Worm (Caenorhabditis elegans) whole organism, L4/young adult: ENCODE data around the gene faah-1.

ENCODE experiments used
- W03F9.2 ChIP-seq: fragments of 150-350 bp; optimal IDR thresholded peaks from 2 replicates; lab custom pipeline; 2014; ENCODE audit warnings: missing biosample characterization, missing genetic modification characterization
- dao-5 ChIP-seq: sonication (generic microtip); optimal IDR thresholded peaks from 2 replicates; lab custom pipeline; 2016; ENCODE audit warnings: missing genotype, missing genetic modification characterization, moderate library complexity, missing compliant biosample characterization
- him-1 ChIP-seq: sonication (generic microtip); optimal IDR thresholded peaks from 2 replicates; lab custom pipeline; 2016; ENCODE audit warnings: missing genotype, missing genetic modification reagents, missing genetic modification characterization, missing compliant biosample characterization

Gene faah-1

ce11 chrIV:8192878-8193277, 33.7 kb downstream of the faah-1 start:
- TF ChIP-seq him-1 (no peak), dao-5 (tag; lab: Kevin White, UChicago) (no peak), W03F9.2 (tag; lab: Kevin White, UChicago) (no peak)

- TF ChIP-seq dao-5 (tag; lab: Kevin White, UChicago) (no peak), W03F9.2 (tag; lab: Kevin White, UChicago) (no peak), him-1 (no peak)
Observed at ce11 chrIV:8198851-8199250, 39.7 kb downstream of the faah-1 start, which contains the start of gene wsp-1. wsp-1 (minus strand) TSS chrIV:8198951.

ce11 chrIV:8199274-8199673, 40.1 kb downstream of the faah-1 start:
- TF ChIP-seq W03F9.2 (tag; lab: Kevin White, UChicago) (no peak), him-1 (no peak), dao-5 (tag; lab: Kevin White, UChicago) (no peak)

- no peak for TF ChIP-seq him-1
- TF ChIP-seq dao-5 (tag; lab: Kevin White, UChicago), result no peak
- no peak for TF ChIP-seq W03F9.2 (tag; lab: Kevin White, UChicago)
Observed at ce11 chrIV:8199824-8200223, 40.6 kb downstream of the faah-1 start.

- no peak for TF ChIP-seq him-1
- no peak for TF ChIP-seq W03F9.2 (tag; lab: Kevin White, UChicago)
- TF ChIP-seq dao-5 (tag; lab: Kevin White, UChicago), result no peak
Observed at ce11 chrIV:8201133-8201532, 41.9 kb downstream of the faah-1 start, which contains the start of gene glrx-22. glrx-22 (minus strand) TSS chrIV:8201233.

- TF ChIP-seq dao-5 (tag; lab: Kevin White, UChicago) (no peak), W03F9.2 (tag; lab: Kevin White, UChicago) (no peak), him-1 (no peak)
Observed at ce11 chrIV:8203555-8203954, 44.4 kb downstream of the faah-1 start.

ce11 chrIV:8205272-8206098, 46.3 kb downstream of the faah-1 start, which contains the start of gene hgrs-1:
hgrs-1 (minus strand) TSS chrIV:8206048.
- no peak for TF ChIP-seq dao-5 (tag; lab: Kevin White, UChicago)
- TF ChIP-seq W03F9.2 (tag; lab: Kevin White, UChicago), result no peak
- TF ChIP-seq him-1, result no peak

ce11 chrIV:8206314-8206713, 47.1 kb downstream of the faah-1 start, which contains the start of gene svh-1:
svh-1 (plus strand) TSS chrIV:8206614.
- TF ChIP-seq him-1, result no peak
- no peak for TF ChIP-seq W03F9.2 (tag; lab: Kevin White, UChicago)
- TF ChIP-seq dao-5 (tag; lab: Kevin White, UChicago), result no peak

ce11 chrIV:8208855-8209254, 49.7 kb downstream of the faah-1 start:
- TF ChIP-seq W03F9.2 (tag; lab: Kevin White, UChicago) (no peak), dao-5 (tag; lab: Kevin White, UChicago) (no peak), him-1 (no peak)

- TF ChIP-seq W03F9.2 (tag; lab: Kevin White, UChicago) (no peak), dao-5 (tag; lab: Kevin White, UChicago) (no peak), him-1 (no peak)
Observed at ce11 chrIV:8210300-8210699, 51.1 kb downstream of the faah-1 start, which contains the start of gene C07G1.6. C07G1.6 (minus strand) TSS chrIV:8210400.
